Worm (Caenorhabditis elegans): Measurements from ENCODE around the gene Y105C5B.18.

Y105C5B.18 gene

ce11 chrIV:15931833-15932232 is 32.6 kb upstream of the Y105C5B.18 start (continued):
- TF ChIP-seq nhr-11 (tag; optimal IDR thresholded peaks at IDR 0.05) (no peak), vab-15 (tag; optimal IDR thresholded peaks at IDR 0.05) (no peak), nhr-85 (tag) (peak; percentile 60), efl-3 (GFP tag; optimal IDR thresholded peaks at IDR 0.05) (no peak), nhr-77 (tag; optimal IDR thresholded peaks at IDR 0.05) (peak; percentile 12), snu-23 (GFP tag; optimal IDR thresholded peaks at IDR 0.05) (peak; percentile 61), hpl-2 (GFP tag; optimal IDR thresholded peaks at IDR 0.05) (peak; percentile 37), mdl-1 (tag; optimal IDR thresholded peaks at IDR 0.05) (peak in 1 of 2 experiments; percentile 64), elt-3 (tag; optimal IDR thresholded peaks at IDR 0.05) (peak in 1 of 6 experiments; percentile 12), rnt-1 (tag; optimal IDR thresholded peaks at IDR 0.05) (peak; percentile 62), nhr-47 (tag; optimal IDR thresholded peaks at IDR 0.05) (peak; percentile 37), lir-3 (tag; optimal IDR thresholded peaks at IDR 0.05; ENCODE audit: poor library complexity) (peak; percentile 22), sptf-1 (tag; optimal IDR thresholded peaks at IDR 0.05) (no peak), unc-130 (tag; optimal IDR thresholded peaks at IDR 0.05) (peak; percentile 40), xbp-1 (tag; optimal IDR thresholded peaks at IDR 0.05) (peak; percentile 10), mab-9 (GFP tag; IDR thresholded peaks at IDR 0.05) (no peak), C16A3.4 (tag; optimal IDR thresholded peaks at IDR 0.05) (peak; percentile 30), lin-35 (GFP tag; optimal IDR thresholded peaks at IDR 0.05) (peak; percentile 7 to 73), ces-1 (GFP tag; optimal IDR thresholded peaks at IDR 0.05) (no peak), skn-1 (tag; optimal IDR thresholded peaks at IDR 0.05) (peak; percentile 7), nhr-90 (tag; optimal IDR thresholded peaks at IDR 0.05; ENCODE audit: poor library complexity) (peak; percentile 64), mep-1 (tag; optimal IDR thresholded peaks at IDR 0.05) (peak; percentile 22), egl-27 (tag; optimal IDR thresholded peaks at IDR 0.05) (no peak), lsy-2 (tag; optimal IDR thresholded peaks at IDR 0.05) (no peak), lin-13 (GFP tag; optimal IDR thresholded peaks at IDR 0.05) (no peak)

DNA sequence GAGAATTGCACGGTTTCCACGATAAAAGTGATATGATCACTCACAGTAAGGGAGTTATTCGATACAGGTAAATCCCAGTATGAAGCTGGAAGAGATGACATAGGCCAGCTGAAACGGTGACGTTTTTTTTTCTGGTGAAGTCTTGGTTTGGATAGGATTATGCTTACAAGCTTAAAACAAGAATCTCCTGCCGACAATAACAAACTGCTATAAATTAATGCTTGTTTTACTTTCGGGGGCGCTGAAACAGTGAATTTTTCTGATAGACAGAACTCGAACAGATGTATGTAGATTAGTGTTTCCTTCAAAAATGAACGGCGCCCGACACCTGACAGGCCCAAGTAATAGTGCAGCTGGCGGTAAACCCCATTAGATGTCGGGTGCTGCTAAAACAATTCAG is 30.6 kb upstream of the Y105C5B.18 start, which contains the start of gene srv-16:
srv-16 (minus strand) TSS at position 101 of the 400 bp plus-strand sequence.
- TF ChIP-seq nhr-76 (tag; optimal IDR thresholded peaks at IDR 0.05) (no peak), snpc-4 (tag; optimal IDR thresholded peaks at IDR 0.05) (no peak), fos-1 (tag; optimal IDR thresholded peaks at IDR 0.05) (no peak), ceh-63 (GFP tag; optimal IDR thresholded peaks at IDR 0.05) (no peak), mep-1 (tag; optimal IDR thresholded peaks at IDR 0.05) (no peak), tlp-1 (tag; optimal IDR thresholded peaks at IDR 0.05) (no peak), tbx-2 (tag; optimal IDR thresholded peaks at IDR 0.05) (no peak), aha-1 (tag; optimal IDR thresholded peaks at IDR 0.05) (no peak), sptf-1 (tag; optimal IDR thresholded peaks at IDR 0.05) (no peak), unc-30 (tag; optimal IDR thresholded peaks at IDR 0.05) (no peak), mdl-1 (tag; optimal IDR thresholded peaks at IDR 0.05) (no peak), C34B4.2 (tag; optimal IDR thresholded peaks at IDR 0.05) (no peak)

- TF ChIP-seq unc-86 (tag; optimal IDR thresholded peaks at IDR 0.05) (no peak), efl-1 (optimal IDR thresholded peaks at IDR 0.05) (no peak), efl-1 (GFP tag; optimal IDR thresholded peaks at IDR 0.05 in 1 of 2) (peak in 1 of 2 experiments; percentile 44)
These were observed 27.3 kb upstream of the Y105C5B.18 start for ce11 chrIV:15937088-15937487.

- TF ChIP-seq pag-3 (tag; optimal IDR thresholded peaks at IDR 0.05; ENCODE audit: borderline replicate concordance, insufficient read depth) (no peak), ceh-88 (GFP tag; IDR thresholded peaks at IDR 0.05) (no peak), ces-1 (GFP tag; optimal IDR thresholded peaks at IDR 0.05) (no peak), ama-1 (optimal IDR thresholded peaks at IDR 0.05) (no peak), nhr-11 (tag; optimal IDR thresholded peaks at IDR 0.05) (no peak), pax-3 (tag; optimal IDR thresholded peaks at IDR 0.05) (no peak), mep-1 (tag; optimal IDR thresholded peaks at IDR 0.05) (no peak), unc-130 (tag; optimal IDR thresholded peaks at IDR 0.05) (no peak), unc-62 (GFP tag; optimal IDR thresholded peaks at IDR 0.05) (no peak), sox-4 (tag; optimal IDR thresholded peaks at IDR 0.05) (no peak), hlh-17 (GFP tag; optimal IDR thresholded peaks at IDR 0.05; ENCODE audit: borderline replicate concordance) (no peak), tbx-2 (tag; optimal IDR thresholded peaks at IDR 0.05) (no peak), tlp-1 (tag; optimal IDR thresholded peaks at IDR 0.05) (no peak), ztf-4 (tag; optimal IDR thresholded peaks at IDR 0.05) (no peak), lin-13 (GFP tag; optimal IDR thresholded peaks at IDR 0.05) (no peak), nhr-76 (tag; optimal IDR thresholded peaks at IDR 0.05) (no peak)
These were observed 25.9 kb upstream of the Y105C5B.18 start for ce11 chrIV:15938471-15938870.

All from whole organism, L1 larva.